Worm (Caenorhabditis elegans): ENCODE results near the gene lat-1.

DNA sequence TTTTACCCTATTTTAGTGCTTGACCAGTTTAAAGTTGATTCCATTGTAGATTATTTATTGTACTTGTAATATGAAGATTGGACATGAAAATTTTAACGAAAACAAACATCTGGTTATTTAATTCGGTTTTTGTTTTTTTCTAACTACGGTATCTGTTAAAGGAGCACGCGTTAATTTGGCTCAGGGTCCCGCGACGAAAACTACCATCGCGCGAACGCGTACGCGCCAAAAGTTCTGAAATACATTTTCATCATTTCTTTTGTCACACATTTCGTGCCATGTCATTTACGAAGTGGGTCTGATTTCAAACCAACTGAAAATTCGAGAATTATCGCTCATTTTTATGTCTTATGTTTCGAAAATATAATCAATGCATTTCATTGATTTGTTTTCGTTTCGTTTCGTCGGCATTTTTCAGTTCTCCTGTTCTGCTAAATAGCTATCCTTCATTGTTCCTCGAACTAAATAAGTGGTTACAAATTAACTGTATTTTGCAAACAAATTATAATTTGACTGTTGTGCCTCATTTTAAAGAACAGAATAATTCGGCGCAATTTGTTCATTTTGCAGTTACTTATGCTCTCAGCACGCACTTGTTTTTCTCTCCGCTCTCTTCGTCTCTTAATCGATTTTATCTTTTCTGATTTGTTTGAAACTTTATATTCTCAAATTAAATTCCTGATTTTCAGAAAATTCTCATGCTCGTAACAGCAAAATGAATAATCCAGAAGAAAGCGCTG is 37.2 kb downstream of the lat-1 start, which contains the start of gene T21B10.3:
- TF ChIP-seq lin-54 (GFP tag; optimal IDR thresholded peaks at IDR 0.05), result peak; percentile 90
- 0 out of 2 replicates have a peak, but pooled peaks have one; percentile 67 for TF ChIP-seq egl-18 (GFP tag; IDR thresholded peaks at IDR 0.05)
- no peak for TF ChIP-seq unc-62 (GFP tag; optimal IDR thresholded peaks at IDR 0.05)
- TF ChIP-seq lin-35 (GFP tag; optimal IDR thresholded peaks at IDR 0.05), result peak in 2 of 3 experiments; percentile 53 to 89
- peak; percentile 72 for TF ChIP-seq him-1 (tag; optimal IDR thresholded peaks at IDR 0.05)
- TF ChIP-seq attf-3 (GFP tag; conservative IDR thresholded peaks at IDR 0.05), result peak; percentile 55

Measured in whole organism, young adult.